Fruit fly (Drosophila melanogaster) whole organism, pupa: Measurements from ENCODE around the gene Paip2.

Source experiments
- CG10348 ChIP-seq: fragments of 200-800 bp; sonication (Bioruptor generic); IDR thresholded peaks from 2 replicates; pipeline ENCODE4 v1.3.6; 2022; ENCODE audit warnings: missing biosample characterization, missing genetic modification characterization
- CG12605 ChIP-seq: fragments of 200-800 bp; sonication (Bioruptor generic); IDR thresholded peaks from 2 replicates; pipeline ENCODE4 v1.3.6; 2022; ENCODE audit warnings: missing biosample characterization, missing genetic modification characterization
- CG13204 ChIP-seq: fragments of 200-800 bp; sonication (Bioruptor generic); optimal IDR thresholded peaks from 2 replicates; lab custom pipeline; 2018; ENCODE audit warnings: missing biosample characterization, mild to moderate bottlenecking, missing genetic modification characterization, moderate library complexity
- CG14655 ChIP-seq: fragments of 200-800 bp; sonication (Bioruptor generic); optimal IDR thresholded peaks from 3 replicates; lab custom pipeline; 2017; ENCODE audit warnings: mild to moderate bottlenecking, missing biosample characterization, missing genetic modification reagents, missing genetic modification characterization
- CG17806 ChIP-seq: fragments of 200-800 bp; sonication (Bioruptor generic); optimal IDR thresholded peaks from 2 replicates; lab custom pipeline; 2018; ENCODE audit warnings: missing biosample characterization, mild to moderate bottlenecking, missing genetic modification characterization, moderate library complexity
- CG34367 ChIP-seq: fragments of 200-800 bp; sonication (Bioruptor generic); optimal IDR thresholded peaks from 2 replicates; lab custom pipeline; 2018; ENCODE audit warnings: missing biosample characterization, mild to moderate bottlenecking, missing genetic modification characterization
- D1 ChIP-seq: fragments of 200-800 bp; sonication (Bioruptor generic); optimal IDR thresholded peaks from 2 replicates; lab custom pipeline; 2018; ENCODE audit warnings: missing biosample characterization, mild to moderate bottlenecking, missing genetic modification characterization, moderate library complexity
- Pif1B ChIP-seq: fragments of 200-800 bp; sonication (Bioruptor generic); optimal IDR thresholded peaks from 3 replicates; lab custom pipeline; 2016; ENCODE audit warnings: missing biosample characterization, missing genetic modification characterization
- fd96Ca ChIP-seq: fragments of 200-800 bp; sonication (Bioruptor generic); IDR thresholded peaks from 3 replicates; pipeline ENCODE4 v1.3.6; 2022; ENCODE audit warnings: missing biosample characterization, missing genetic modification characterization
- gl ChIP-seq: fragments of 200-800 bp; sonication (Bioruptor generic); optimal IDR thresholded peaks from 2 replicates; lab custom pipeline; 2018; ENCODE audit warnings: missing biosample characterization, mild to moderate bottlenecking, missing genetic modification characterization

DNA sequence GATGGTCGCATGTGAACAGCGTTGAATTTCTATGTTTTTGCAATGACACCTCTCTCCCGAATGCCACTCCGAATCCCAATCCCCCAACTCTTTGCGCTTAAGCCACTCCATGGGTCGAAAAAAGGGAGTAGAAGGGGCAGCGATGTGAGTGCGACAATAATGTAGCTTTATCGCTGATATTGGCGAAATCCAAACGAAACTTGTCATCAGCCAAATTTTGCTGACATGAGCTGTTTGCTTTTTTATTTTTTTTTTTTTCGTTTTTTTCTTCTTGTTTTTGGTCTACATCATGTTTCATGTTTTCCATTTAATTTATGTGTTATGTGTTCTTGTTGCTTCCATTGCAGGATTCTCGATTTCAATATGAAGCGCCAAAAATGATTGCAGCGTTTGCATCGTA lies 38.4 kb downstream of the Paip2 start:
- TF ChIP-seq CG14655 (GFP tag; lab: Kevin White, UChicago) (no peak), CG17806 (tag; lab: Kevin White, UChicago) (no peak), CG10348 (GFP tag; lab: Robert Waterston, UW) (no peak), CG13204 (GFP tag; lab: Kevin White, UChicago) (no peak), Pif1B (GFP tag; lab: Kevin White, UChicago) (no peak), CG34367 (tag; lab: Kevin White, UChicago) (no peak), D1 (tag; lab: Kevin White, UChicago) (no peak), fd96Ca (GFP tag; lab: Robert Waterston, UW) (no peak), gl (tag; lab: Kevin White, UChicago) (no peak), CG12605 (GFP tag; lab: Robert Waterston, UW) (no peak)
